Worm (Caenorhabditis elegans): ENCODE measurements around the gene dmsr-9.

dmsr-9 gene

ce11 chrV:6768452-6768929 is 31.0 kb downstream of the dmsr-9 start, which contains the start of the genes T25F10.1 and clik-1:
Gene T25F10.1 (plus strand): TSS chrV:6768502.
Gene clik-1 (minus strand): TSS chrV:6768732.
- TF ChIP-seq ceh-28 (tag; optimal IDR thresholded peaks at IDR 0.05), result no peak
- TF ChIP-seq mxl-3 (GFP tag; optimal IDR thresholded peaks at IDR 0.05), result peak; percentile 42
- peak in 1 of 2 experiments; percentile 81 for TF ChIP-seq daf-16 (GFP tag; optimal IDR thresholded peaks at IDR 0.05)
- no peak for TF ChIP-seq daf-16 (tag; optimal IDR thresholded peaks at IDR 0.05)
- TF ChIP-seq nhr-11 (tag; optimal IDR thresholded peaks at IDR 0.05), result peak; percentile 53
- peak; percentile 40 for TF ChIP-seq aha-1 (tag)
- TF ChIP-seq lin-13 (GFP tag; optimal IDR thresholded peaks at IDR 0.05), result no peak
- peak; percentile 42 for TF ChIP-seq hlh-11 (tag; optimal IDR thresholded peaks at IDR 0.05)

DNA sequence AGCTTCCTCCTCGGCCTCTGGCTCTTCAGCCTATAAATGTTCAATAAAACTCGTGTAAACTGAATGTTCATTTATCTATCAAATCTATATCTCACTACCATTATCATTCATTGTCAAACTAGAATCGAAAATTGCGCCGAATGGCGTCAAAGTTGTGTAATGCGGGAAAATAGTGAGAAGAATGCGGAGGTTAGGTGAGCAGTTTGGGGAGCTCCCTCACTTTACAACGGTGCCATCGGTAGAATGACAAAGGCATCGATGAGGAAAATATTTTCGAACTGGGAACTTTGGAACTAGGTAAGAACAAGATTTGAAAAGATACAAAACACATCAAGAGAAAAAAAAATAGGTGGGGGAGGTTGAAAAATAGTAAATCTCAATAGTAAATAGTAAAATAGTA is 31.9 kb downstream of the dmsr-9 start:
- no peak for TF ChIP-seq Y105C5A.15 (GFP tag; IDR thresholded peaks at IDR 0.05)
- TF ChIP-seq unc-62 (GFP tag; optimal IDR thresholded peaks at IDR 0.05 in 1 of 2), result no peak
- TF ChIP-seq unc-62 (tag; optimal IDR thresholded peaks at IDR 0.05), result no peak
- no peak for TF ChIP-seq D1046.2 (GFP tag; IDR thresholded peaks at IDR 0.05)
- no peak for TF ChIP-seq spr-3 (GFP tag; optimal IDR thresholded peaks at IDR 0.05)
- TF ChIP-seq mep-1 (tag; optimal IDR thresholded peaks at IDR 0.05), result no peak

- no peak for TF ChIP-seq ama-1 (optimal IDR thresholded peaks at IDR 0.05)
- TF ChIP-seq aha-1 (tag), result peak; percentile 44
These were observed 34.5 kb downstream of the dmsr-9 start, which contains the start of gene bbs-8 for ce11 chrV:6764972-6765371. Gene bbs-8 (minus strand): TSS chrV:6765072.

ce11 chrV:6762361-6762760 is 37.1 kb downstream of the dmsr-9 start, which contains the start of gene T25F10.4:
Gene T25F10.4 (minus strand): TSS chrV:6762461.
- TF ChIP-seq dmd-9 (GFP tag; IDR thresholded peaks at IDR 0.05), result no peak

DNA sequence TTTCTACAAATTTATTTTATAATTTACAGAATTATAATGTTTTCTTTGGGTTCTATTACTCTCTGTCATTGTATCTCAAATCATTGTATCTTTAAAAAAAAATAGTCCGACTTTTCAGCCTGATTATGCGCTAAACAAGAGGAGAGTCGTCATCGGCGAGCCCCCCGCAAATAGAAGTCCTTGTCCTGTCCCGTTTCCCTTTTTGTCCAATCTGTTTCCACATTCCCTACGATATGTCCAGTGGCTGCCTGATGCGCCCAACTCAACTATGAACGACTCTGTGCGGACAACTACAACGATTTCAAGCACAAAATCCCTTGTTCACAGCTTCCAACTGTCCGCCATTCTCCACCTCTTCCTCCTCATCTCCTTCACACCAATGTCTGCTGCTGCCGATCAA is 41.4 kb downstream of the dmsr-9 start, which contains the start of gene dbl-1:
Gene dbl-1 (plus strand): TSS at position 119 of the 400 bp plus-strand sequence.
- TF ChIP-seq aha-1 (tag) (peak; percentile 91), mxl-2 (GFP tag; conservative IDR thresholded peaks at IDR 0.05) (no peak)

DNA sequence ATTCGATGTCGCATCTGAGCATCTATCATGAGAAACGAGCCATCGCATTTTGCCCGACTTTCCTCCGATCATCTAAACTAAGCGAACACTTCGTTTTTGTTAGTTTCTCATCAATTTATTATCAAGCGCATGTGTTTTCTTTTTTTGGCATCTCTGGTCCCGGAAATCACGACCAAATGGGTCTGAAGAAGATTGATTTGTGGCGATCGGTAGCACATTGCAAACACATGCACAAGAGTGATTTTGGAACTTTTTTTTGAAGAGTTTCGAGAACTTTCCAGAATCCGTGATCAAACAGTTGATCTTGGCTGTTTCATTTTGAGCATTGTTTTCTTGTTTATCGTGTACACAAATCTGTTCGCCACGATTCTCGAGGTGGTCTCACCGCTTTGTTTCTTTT is 46.2 kb downstream of the dmsr-9 start:
- TF ChIP-seq nhr-42 (GFP tag; IDR thresholded peaks at IDR 0.05) (no peak), ceh-20 (GFP tag; IDR thresholded peaks at IDR 0.05) (0 out of 2 replicates have a peak, but pooled peaks have one; percentile 27), ceh-44 (GFP tag; IDR thresholded peaks at IDR 0.05) (no peak), unc-62 (GFP tag; optimal IDR thresholded peaks at IDR 0.05 in 1 of 2) (peak in 1 of 2 experiments; percentile 81), unc-62 (tag; optimal IDR thresholded peaks at IDR 0.05) (no peak), set-16 (GFP tag; IDR thresholded peaks at IDR 0.05) (no peak), ceh-28 (tag; optimal IDR thresholded peaks at IDR 0.05) (no peak), hmg-1.1 (GFP tag; IDR thresholded peaks at IDR 0.05) (no peak), duxl-1 (tag; optimal IDR thresholded peaks at IDR 0.05; ENCODE audit: poor library complexity) (no peak), Y48G9A.11 (GFP tag; IDR thresholded peaks at IDR 0.05) (no peak), pha-4 (GFP tag; IDR thresholded peaks at IDR 0.05) (no peak), pha-4 (tag; optimal IDR thresholded peaks at IDR 0.05) (no peak), T26A8.4 (GFP tag; IDR thresholded peaks at IDR 0.05) (no peak), zfp-3 (GFP tag; conservative IDR thresholded peaks at IDR 0.05) (no peak)

DNA sequence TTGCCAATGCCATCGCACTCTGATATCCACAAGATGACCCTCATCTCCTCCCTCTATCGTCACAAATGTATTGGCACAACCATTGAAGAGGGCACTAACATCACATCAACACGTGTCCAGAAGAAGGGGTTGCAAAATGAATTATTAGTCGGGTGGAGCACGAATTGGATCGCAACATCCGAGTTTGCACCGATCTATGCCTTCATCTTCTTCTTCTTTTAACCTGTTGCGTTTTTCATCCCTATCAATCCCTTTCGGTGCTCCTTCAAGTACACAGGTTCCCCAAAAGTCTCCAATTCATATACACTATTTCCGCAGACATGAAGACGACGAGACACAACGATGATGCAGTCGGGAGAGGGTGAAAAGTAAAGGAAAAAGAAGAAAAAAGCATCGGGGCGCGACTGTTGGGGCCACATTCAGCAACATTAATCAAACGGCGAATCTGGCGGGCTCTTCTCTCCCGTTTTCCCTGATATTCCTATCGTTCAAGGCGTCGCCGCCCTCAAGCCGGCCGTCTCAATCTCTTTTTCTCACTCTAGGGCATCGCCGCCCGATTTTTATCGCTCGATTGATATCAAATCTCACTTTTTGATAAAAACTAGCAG is 47.9 kb downstream of the dmsr-9 start:
- TF ChIP-seq lin-1 (GFP tag; IDR thresholded peaks at IDR 0.05) (no peak), snpc-1.2 (GFP tag; IDR thresholded peaks at IDR 0.05) (no peak), lin-29 (GFP tag; IDR thresholded peaks at IDR 0.05) (no peak), set-16 (GFP tag; IDR thresholded peaks at IDR 0.05) (0 out of 2 replicates have a peak, but pooled peaks have one; percentile 11), daf-16 (GFP tag; optimal IDR thresholded peaks at IDR 0.05) (peak in 1 of 2 experiments; percentile 69), daf-16 (tag; optimal IDR thresholded peaks at IDR 0.05) (no peak), mxl-3 (GFP tag; optimal IDR thresholded peaks at IDR 0.05) (peak; percentile 13), hlh-11 (tag; optimal IDR thresholded peaks at IDR 0.05) (peak; percentile 44), lsy-2 (tag; optimal IDR thresholded peaks at IDR 0.05) (peak in 1 of 2 experiments; percentile 6), nhr-11 (tag; optimal IDR thresholded peaks at IDR 0.05) (peak; percentile 25), aha-1 (tag) (peak; percentile 65), dve-1 (tag; optimal IDR thresholded peaks at IDR 0.05; ENCODE audit: insufficient read depth) (no peak)

Data from whole organism, L4 larva.